Worm (Caenorhabditis elegans) whole organism, early embryonic: ENCODE results near the gene C25H3.11.

Experiments used
- F13C5.2 ChIP-seq: sonication (generic microtip); optimal IDR thresholded peaks from 2 replicates; lab custom pipeline; 2017; ENCODE audit warnings: mild to moderate bottlenecking, missing genetic modification characterization, inconsistent platforms, missing compliant biosample characterization
- ama-1 ChIP-seq: fragments of 150-350 bp; optimal IDR thresholded peaks from 2 replicates; lab custom pipeline; 2014
- ceh-13 ChIP-seq: fragments of 200-800 bp; sonication (Bioruptor generic); optimal IDR thresholded peaks from 2 replicates; lab custom pipeline; 2018; ENCODE audit warnings: mild to moderate bottlenecking, missing genetic modification characterization, missing compliant biosample characterization
- hmbx-1 ChIP-seq: sonication (generic microtip); optimal IDR thresholded peaks from 2 replicates; lab custom pipeline; 2016; ENCODE audit warnings: mild to moderate bottlenecking, missing genetic modification characterization, missing compliant biosample characterization
- hnd-1 ChIP-seq: sonication (generic microtip); optimal IDR thresholded peaks from 2 replicates; lab custom pipeline; 2016; ENCODE audit warnings: missing genetic modification characterization, missing compliant biosample characterization
- scrt-1 ChIP-seq: fragments of 200-800 bp; sonication (Bioruptor generic); IDR thresholded peaks from 2 replicates; pipeline ENCODE4 v1.3.6; 2022; ENCODE audit warnings: missing genetic modification characterization, missing compliant biosample characterization

- TF ChIP-seq hnd-1 (no peak), hmbx-1 (no peak), ama-1 (lab: Kevin White, UChicago) (no peak), F13C5.2 (no peak), ceh-13 (GFP tag; lab: Kevin White, UChicago) (no peak), scrt-1 (GFP tag; lab: Robert Waterston, UW) (no peak)
Measured at ce11 chrII:5680703-5681102, 8.1 kb downstream of the C25H3.11 start, which contains the start of gene flp-27.
